Worm (Caenorhabditis elegans) whole organism, L4 larva: Measurements from ENCODE around the gene cdk-1.
A peak's percentile ranks its signal among the peaks of the same experiment; 100 is the strongest.

Source experiments
- D1046.2 ChIP-seq: fragments of 200-800 bp; sonication (Bioruptor generic); IDR thresholded peaks from 2 replicates; pipeline ENCODE4 v1.3.6; 2022; ENCODE audit warnings: missing genetic modification characterization, missing compliant biosample characterization
- F44E2.7 ChIP-seq: fragments of 200-800 bp; sonication (Bioruptor generic); IDR thresholded peaks from 2 replicates; pipeline ENCODE4 v2.1.2; 2022; ENCODE audit warnings: missing genetic modification characterization, missing compliant biosample characterization
- T20F7.1 ChIP-seq: fragments of 200-800 bp; sonication (Bioruptor generic); optimal IDR thresholded peaks from 2 replicates; lab custom pipeline; 2018; ENCODE audit warnings: mild to moderate bottlenecking, missing genetic modification characterization, missing compliant biosample characterization
- Y5F2A.4 ChIP-seq: fragments of 200-800 bp; sonication (Bioruptor generic); optimal IDR thresholded peaks from 2 replicates; lab custom pipeline; 2018; ENCODE audit warnings: mild to moderate bottlenecking, missing genetic modification characterization, missing compliant biosample characterization
- Y75B8A.6 ChIP-seq: fragments of 200-800 bp; sonication (Bioruptor generic); IDR thresholded peaks from 2 replicates; pipeline ENCODE4 v1.3.6; 2022; ENCODE audit warnings: missing genetic modification reagents, missing genetic modification characterization, missing compliant biosample characterization
- ZK337.2 ChIP-seq: fragments of 200-800 bp; sonication (Bioruptor generic); IDR thresholded peaks from 2 replicates; pipeline ENCODE4 v1.3.6; 2022; ENCODE audit warnings: missing genetic modification reagents, missing genetic modification characterization, missing compliant biosample characterization
- aha-1 ChIP-seq: fragments of 150-350 bp; peaks from one replicate; lab custom pipeline; 2014; ENCODE audit warnings: missing biosample characterization, missing genetic modification characterization
- arid-1 ChIP-seq: fragments of 200-800 bp; sonication (Bioruptor generic); conservative IDR thresholded peaks from 2 replicates; pipeline ENCODE4 v1.3.6; 2022; ENCODE audit warnings: missing genetic modification reagents, missing genetic modification characterization, missing compliant biosample characterization
- attf-4 ChIP-seq: sonication (generic microtip); optimal IDR thresholded peaks from 3 replicates; lab custom pipeline; 2017; ENCODE audit warnings: missing biosample characterization, missing genetic modification characterization
- ceh-32 ChIP-seq: sonication (generic microtip); optimal IDR thresholded peaks from 2 replicates; lab custom pipeline; 2016; ENCODE audit warnings: mild to moderate bottlenecking, missing genetic modification characterization, missing compliant biosample characterization; ENCODE audit not compliant: poor library complexity
- ctbp-1 ChIP-seq: fragments of 200-800 bp; sonication (Bioruptor generic); IDR thresholded peaks from 2 replicates; pipeline ENCODE4 v1.3.6; 2022; ENCODE audit warnings: missing genetic modification reagents, missing genetic modification characterization, missing compliant biosample characterization
- daf-12 ChIP-seq: fragments of 150-350 bp; optimal IDR thresholded peaks from 2 replicates; lab custom pipeline; 2014; ENCODE audit warnings: missing biosample characterization, missing genetic modification reagents, missing genetic modification characterization
- dpl-1 ChIP-seq: fragments of 150-350 bp; optimal IDR thresholded peaks from 2 replicates; lab custom pipeline; 2014; ENCODE audit warnings: missing biosample characterization, missing genetic modification reagents, missing genetic modification characterization
- duxl-1 ChIP-seq: sonication (generic microtip); optimal IDR thresholded peaks from 2 replicates; lab custom pipeline; 2016; ENCODE audit warnings: mild to moderate bottlenecking, missing genetic modification characterization, moderate library complexity, missing compliant biosample characterization; ENCODE audit not compliant: poor library complexity
- dve-1 ChIP-seq: sonication (generic microtip); optimal IDR thresholded peaks from 2 replicates; lab custom pipeline; 2017; ENCODE audit warnings: antibody characterized with exemption, mild to moderate bottlenecking, missing genetic modification characterization, missing compliant biosample characterization; ENCODE audit not compliant: insufficient read depth
- egl-27 ChIP-seq: sonication (generic microtip); optimal IDR thresholded peaks from 3 replicates; lab custom pipeline; 2017; ENCODE audit warnings: missing biosample characterization, missing genetic modification reagents, missing genetic modification characterization
- egl-43 ChIP-seq: fragments of 200-800 bp; sonication (Bioruptor generic); IDR thresholded peaks from 2 replicates; pipeline ENCODE4 v1.3.6; 2022; ENCODE audit warnings: missing genetic modification reagents, missing genetic modification characterization, missing compliant biosample characterization
- gei-8 ChIP-seq: fragments of 200-800 bp; sonication (Bioruptor generic); optimal IDR thresholded peaks from 2 replicates; lab custom pipeline; 2018; ENCODE audit warnings: mild to moderate bottlenecking, missing genetic modification characterization, missing compliant biosample characterization
- hif-1 ChIP-seq, 2 experiments: sonication (generic microtip); optimal IDR thresholded peaks; 2 replicates each; lab custom pipeline; 2016 to 2017; ENCODE audit warnings: missing compliant biosample characterization in 2 of 2, missing genetic modification characterization in 2 of 2, missing genetic modification reagents in 2 of 2, missing genotype in 2 of 2, mild to moderate bottlenecking in 1 of 2
- hlh-11 ChIP-seq: fragments of 200-800 bp; sonication (Bioruptor generic); optimal IDR thresholded peaks from 2 replicates; lab custom pipeline; 2018; ENCODE audit warnings: mild to moderate bottlenecking, missing genetic modification characterization, missing compliant biosample characterization
- lim-7 ChIP-seq: fragments of 200-800 bp; sonication (Bioruptor generic); IDR thresholded peaks from 2 replicates; pipeline ENCODE4 v1.3.6; 2022; ENCODE audit warnings: missing genetic modification characterization, missing compliant biosample characterization
- lin-1 ChIP-seq: fragments of 200-800 bp; sonication (Bioruptor generic); IDR thresholded peaks from 2 replicates; pipeline ENCODE4 v1.3.6; 2022; ENCODE audit warnings: missing genetic modification reagents, missing genetic modification characterization, missing compliant biosample characterization
- lin-13 ChIP-seq: fragments of 150-350 bp; optimal IDR thresholded peaks from 2 replicates; lab custom pipeline; 2014; ENCODE audit warnings: missing biosample characterization, missing genetic modification reagents, missing genetic modification characterization
- lin-38 ChIP-seq: fragments of 200-800 bp; sonication (Bioruptor generic); IDR thresholded peaks from 2 replicates; pipeline ENCODE4 v1.3.6; 2022; ENCODE audit warnings: missing genetic modification reagents, missing genetic modification characterization, missing compliant biosample characterization
- lin-39 ChIP-seq: fragments of 150-350 bp; optimal IDR thresholded peaks from 2 replicates; lab custom pipeline; 2014; ENCODE audit warnings: missing biosample characterization, missing genetic modification reagents, missing genetic modification characterization
- lir-3 ChIP-seq: sonication (generic microtip); optimal IDR thresholded peaks from 2 replicates; lab custom pipeline; 2016; ENCODE audit warnings: mild to moderate bottlenecking, missing genetic modification characterization, missing compliant biosample characterization
- lsy-2 ChIP-seq, 2 experiments: fragments of 150-350 bp in 1 of 2; sonication (generic microtip) in 1 of 2; optimal IDR thresholded peaks; 2 replicates each; lab custom pipeline; 2014 to 2017; ENCODE audit warnings: missing biosample characterization in 2 of 2, missing genetic modification characterization in 2 of 2
- mdl-1 ChIP-seq, 2 experiments: fragments of 150-350 bp in 1 of 2; sonication (generic microtip) in 1 of 2; optimal IDR thresholded peaks; 2 replicates each; lab custom pipeline; 2014 to 2017; ENCODE audit warnings: missing biosample characterization in 2 of 2, missing genetic modification characterization in 2 of 2
- mdt-29 ChIP-seq: fragments of 200-800 bp; sonication (Bioruptor generic); IDR thresholded peaks from 2 replicates; pipeline ENCODE4 v1.3.6; 2022; ENCODE audit warnings: missing genetic modification reagents, missing genetic modification characterization, missing compliant biosample characterization
- mep-1 ChIP-seq: fragments of 150-350 bp; sonication (generic microtip); optimal IDR thresholded peaks from 3 replicates; lab custom pipeline; 2014; ENCODE audit warnings: missing biosample characterization, missing genetic modification characterization
- mes-2 ChIP-seq: sonication (generic microtip); optimal IDR thresholded peaks from 2 replicates; lab custom pipeline; 2016; ENCODE audit warnings: missing genotype, mild to moderate bottlenecking, missing genetic modification characterization, missing compliant biosample characterization; ENCODE audit not compliant: poor library complexity, severe bottlenecking
- mxl-2 ChIP-seq: fragments of 200-800 bp; sonication (Bioruptor generic); conservative IDR thresholded peaks from 2 replicates; pipeline ENCODE4 v1.3.6; 2022; ENCODE audit warnings: missing genetic modification reagents, missing genetic modification characterization, missing compliant biosample characterization
- nhr-10 ChIP-seq: fragments of 150-350 bp; optimal IDR thresholded peaks from 2 replicates; lab custom pipeline; 2014; ENCODE audit warnings: missing biosample characterization, missing genetic modification characterization
- nhr-102 ChIP-seq: sonication (generic microtip); optimal IDR thresholded peaks from 2 replicates; lab custom pipeline; 2016; ENCODE audit warnings: mild to moderate bottlenecking, missing genetic modification characterization, moderate library complexity, missing compliant biosample characterization
- nhr-6 ChIP-seq: fragments of 150-350 bp; optimal IDR thresholded peaks from 2 replicates; lab custom pipeline; 2014; ENCODE audit warnings: missing biosample characterization, missing genetic modification characterization
- nhr-77 ChIP-seq: fragments of 150-350 bp; optimal IDR thresholded peaks from 2 replicates; lab custom pipeline; 2014; ENCODE audit warnings: missing biosample characterization, missing genetic modification characterization
- pha-4 ChIP-seq, 2 experiments: fragments of 150-350 bp in 1 of 2; fragments of 200-800 bp in 1 of 2; sonication (Bioruptor generic) in 1 of 2; IDR thresholded peaks in 1 of 2; optimal IDR thresholded peaks in 1 of 2; 2 replicates each; pipeline versions ENCODE4 v1.3.6 to Lab custom; 2014 to 2022; ENCODE audit warnings: missing genetic modification characterization in 2 of 2, missing genetic modification reagents in 2 of 2, missing biosample characterization in 1 of 2, missing compliant biosample characterization in 1 of 2
- pqm-1 ChIP-seq: sonication (generic microtip); optimal IDR thresholded peaks from 2 replicates; lab custom pipeline; 2017; ENCODE audit warnings: missing biosample characterization, missing genetic modification characterization
- snpc-4 ChIP-seq: fragments of 150-350 bp; optimal IDR thresholded peaks from 2 replicates; lab custom pipeline; 2014; ENCODE audit warnings: missing biosample characterization, missing genetic modification characterization
- spr-1 ChIP-seq: sonication (generic microtip); optimal IDR thresholded peaks from 2 replicates; lab custom pipeline; 2016; ENCODE audit warnings: mild to moderate bottlenecking, missing genetic modification characterization, missing compliant biosample characterization
- spr-3 ChIP-seq: fragments of 200-800 bp; sonication (Bioruptor generic); optimal IDR thresholded peaks from 2 replicates; lab custom pipeline; 2018; ENCODE audit warnings: mild to moderate bottlenecking, missing genetic modification characterization, missing compliant biosample characterization
- tra-1 ChIP-seq: fragments of 200-800 bp; sonication (Bioruptor generic); IDR thresholded peaks from 2 replicates; pipeline ENCODE4 v1.3.6; 2022; ENCODE audit warnings: missing genetic modification reagents, missing genetic modification characterization, missing compliant biosample characterization
- unc-130 ChIP-seq: sonication (generic microtip); optimal IDR thresholded peaks from 2 replicates; lab custom pipeline; 2016; ENCODE audit warnings: missing genetic modification reagents, missing genetic modification characterization, missing compliant biosample characterization
- unc-39 ChIP-seq: sonication (generic microtip); optimal IDR thresholded peaks from 2 replicates; lab custom pipeline; 2017; ENCODE audit warnings: missing biosample characterization, missing genetic modification characterization
- unc-62 ChIP-seq, 3 experiments: fragments of 150-350 bp in 1 of 3; sonication (generic microtip); optimal IDR thresholded peaks in 2 of 3; peaks in 1 of 3; 1 replicate in 1 of 3; 2 replicates in 2 of 3; lab custom pipeline; 2014 to 2017; ENCODE audit warnings: missing biosample characterization in 3 of 3, missing genetic modification characterization in 3 of 3, missing genetic modification reagents in 3 of 3, missing genotype in 1 of 3
- vab-7 ChIP-seq: fragments of 200-800 bp; sonication (Bioruptor generic); IDR thresholded peaks from 2 replicates; pipeline ENCODE4 v1.3.6; 2022; ENCODE audit warnings: missing genetic modification reagents, missing genetic modification characterization, missing compliant biosample characterization
- zfp-2 ChIP-seq: sonication (generic microtip); optimal IDR thresholded peaks from 2 replicates; lab custom pipeline; 2016; ENCODE audit warnings: mild to moderate bottlenecking, missing genetic modification characterization, missing compliant biosample characterization
- zip-11 ChIP-seq: fragments of 200-800 bp; sonication (Bioruptor generic); IDR thresholded peaks from 2 replicates; pipeline ENCODE4 v1.3.6; 2022; ENCODE audit warnings: missing genetic modification characterization, missing compliant biosample characterization
- ztf-7 ChIP-seq: fragments of 150-350 bp; optimal IDR thresholded peaks from 2 replicates; lab custom pipeline; 2014; ENCODE audit warnings: missing biosample characterization, missing genetic modification characterization

Gene cdk-1

DNA sequence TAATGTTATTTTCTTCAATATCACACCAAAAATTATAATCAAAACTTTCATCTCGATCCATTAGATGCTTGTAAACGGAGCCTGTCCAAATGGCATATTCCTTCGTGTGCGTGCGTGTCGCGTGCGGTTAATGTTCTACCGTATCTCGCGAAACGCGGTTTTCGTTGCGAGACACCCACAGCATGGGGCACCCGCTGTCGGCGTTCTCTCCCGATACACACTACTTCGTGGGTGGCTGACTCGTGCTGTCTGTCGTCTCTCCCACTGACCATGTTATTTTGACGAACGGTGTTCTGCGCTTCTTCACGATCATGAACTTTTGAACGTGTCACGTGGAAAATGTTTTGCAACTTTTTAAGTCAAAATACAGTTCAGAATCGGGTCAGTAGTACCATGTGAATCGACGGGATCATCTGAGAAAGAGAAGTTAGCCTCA is 18.2 kb downstream of the cdk-1 start (continued):
- peak; percentile 97 for TF ChIP-seq nhr-77 (tag; lab: Kevin White, UChicago)
- peak; percentile 98 for TF ChIP-seq egl-43
- TF ChIP-seq attf-4, result no peak
- no peak for TF ChIP-seq daf-12 (tag; lab: Kevin White, UChicago)
- TF ChIP-seq zfp-2, result peak; percentile 92
- TF ChIP-seq gei-8 (GFP tag; lab: Kevin White, UChicago), result peak; percentile 98
- peak; percentile 100 for TF ChIP-seq hlh-11
- peak; percentile 94 for TF ChIP-seq lin-38
- TF ChIP-seq spr-3 (GFP tag; lab: Kevin White, UChicago), result peak; percentile 98
- peak; percentile 86 for TF ChIP-seq dpl-1 (GFP tag; lab: Kevin White, UChicago)
- peak; percentile 95 for TF ChIP-seq Y75B8A.6 (GFP tag; lab: Robert Waterston, UW)
- peak; percentile 35 for TF ChIP-seq snpc-4
- peak; percentile 75 for TF ChIP-seq ceh-32 (tag; lab: Kevin White, UChicago)
- peak; percentile 100 for TF ChIP-seq aha-1 (tag; lab: Kevin White, UChicago)
- TF ChIP-seq lin-13 (GFP tag; lab: Kevin White, UChicago), result peak; percentile 91
- peak; percentile 98 for TF ChIP-seq ctbp-1 (GFP tag; lab: Robert Waterston, UW)
- peak; percentile 92 for TF ChIP-seq Y5F2A.4 (GFP tag; lab: Kevin White, UChicago)
- TF ChIP-seq nhr-10 (tag; lab: Kevin White, UChicago), result peak; percentile 93
- TF ChIP-seq duxl-1 (tag; lab: Kevin White, UChicago), result peak; percentile 96
- TF ChIP-seq lsy-2 (tag; optimal IDR thresholded peaks at IDR 0.05; lab: Kevin White, UChicago), result peak; percentile 99 to 100
- peak; percentile 95 for TF ChIP-seq mes-2 (tag; lab: Kevin White, UChicago)
- peak; percentile 98 for TF ChIP-seq lin-1 (GFP tag; lab: Robert Waterston, UW)
- TF ChIP-seq lir-3, result peak; percentile 49
- peak; percentile 96 for TF ChIP-seq mdt-29 (GFP tag; lab: Robert Waterston, UW)
- peak; percentile 92 for TF ChIP-seq T20F7.1
- peak; percentile 93 for TF ChIP-seq D1046.2 (GFP tag; lab: Robert Waterston, UW)
- TF ChIP-seq ztf-7 (tag; lab: Kevin White, UChicago), result peak; percentile 88
- peak; percentile 65 for TF ChIP-seq lim-7 (GFP tag; lab: Robert Waterston, UW)
- TF ChIP-seq unc-62 (GFP tag; optimal IDR thresholded peaks at IDR 0.05 in 1 of 2; lab: Kevin White, UChicago), result peak in 1 of 2 experiments; percentile 100
- TF ChIP-seq unc-62 (tag; optimal IDR thresholded peaks at IDR 0.05; lab: Kevin White, UChicago), result no peak
- TF ChIP-seq F44E2.7 (GFP tag; lab: Robert Waterston, UW), result peak; percentile 73; the same call in 1 of the 2 replicates
- TF ChIP-seq unc-39, result peak; percentile 37
- peak; percentile 19 for TF ChIP-seq egl-27 (tag; lab: Kevin White, UChicago)
- peak; percentile 33 for TF ChIP-seq pqm-1 (tag; lab: Kevin White, UChicago)
- TF ChIP-seq hif-1 (tag; optimal IDR thresholded peaks at IDR 0.05; lab: Kevin White, UChicago), result peak; percentile 81 to 96
- TF ChIP-seq mep-1 (tag; lab: Kevin White, UChicago), result peak; percentile 99
- TF ChIP-seq zip-11 (GFP tag; lab: Robert Waterston, UW), result peak; percentile 48; the same call in 1 of the 2 replicates
- peak; percentile 99 for TF ChIP-seq dve-1 (tag; lab: Kevin White, UChicago)
- peak; percentile 98 for TF ChIP-seq nhr-102
- peak; percentile 1 for TF ChIP-seq unc-130
- peak; percentile 97 for TF ChIP-seq arid-1
- TF ChIP-seq mxl-2 (GFP tag; lab: Robert Waterston, UW), result peak; percentile 93
- peak; percentile 89 for TF ChIP-seq vab-7 (GFP tag; lab: Robert Waterston, UW)
- peak; percentile 95 for TF ChIP-seq spr-1 (tag; lab: Kevin White, UChicago)
- peak; percentile 96 for TF ChIP-seq tra-1 (GFP tag; lab: Robert Waterston, UW)
- peak; percentile 96 for TF ChIP-seq nhr-6 (tag; lab: Kevin White, UChicago)
- TF ChIP-seq mdl-1 (tag; optimal IDR thresholded peaks at IDR 0.05; lab: Kevin White, UChicago), result peak; percentile 97 to 99
- TF ChIP-seq ZK337.2 (GFP tag; lab: Robert Waterston, UW), result peak; percentile 78; the same call in 1 of the 2 replicates
- peak; percentile 78 for TF ChIP-seq lin-39 (tag; lab: Kevin White, UChicago)
- peak; percentile 98 for TF ChIP-seq pha-4 (GFP tag; IDR thresholded peaks at IDR 0.05; lab: Robert Waterston, UW)
- no peak for TF ChIP-seq pha-4 (tag; optimal IDR thresholded peaks at IDR 0.05; lab: Kevin White, UChicago)
